Fruit fly (Drosophila melanogaster) whole organism, embryonic: ENCODE measurements around the gene Lrch.

Experiments
- CG10147 ChIP-seq: fragments of 200-800 bp; sonication (Bioruptor generic); optimal IDR thresholded peaks from 2 replicates; lab custom pipeline; 2019; ENCODE audit warnings: missing biosample characterization, mild to moderate bottlenecking, missing genetic modification characterization, moderate library complexity
- CG10366 ChIP-seq: fragments of 200-800 bp; sonication (Bioruptor generic); IDR thresholded peaks from 2 replicates; pipeline ENCODE4 v1.3.6; 2022; ENCODE audit warnings: missing biosample characterization, missing genetic modification characterization
- CG10462 ChIP-seq: fragments of 200-800 bp; sonication (Bioruptor generic); optimal IDR thresholded peaks from 2 replicates; lab custom pipeline; 2016; ENCODE audit warnings: missing biosample characterization, missing genetic modification characterization
- CG10654 ChIP-seq: fragments of 200-800 bp; sonication (Bioruptor generic); optimal IDR thresholded peaks from 2 replicates; lab custom pipeline; 2016; ENCODE audit warnings: missing biosample characterization, missing genetic modification characterization
- CG11696 ChIP-seq: fragments of 200-800 bp; sonication (Bioruptor generic); IDR thresholded peaks from 2 replicates; pipeline ENCODE4 v1.3.6; 2022; ENCODE audit warnings: missing biosample characterization, missing genetic modification characterization
- CG12155 ChIP-seq: fragments of 200-800 bp; sonication (Bioruptor generic); optimal IDR thresholded peaks from 3 replicates; lab custom pipeline; 2016; ENCODE audit warnings: missing biosample characterization, missing genetic modification characterization
- CG13775 ChIP-seq: fragments of 200-800 bp; sonication (Bioruptor generic); optimal IDR thresholded peaks from 3 replicates; lab custom pipeline; 2017; ENCODE audit warnings: missing biosample characterization, mild to moderate bottlenecking, missing genetic modification characterization
- CG14860 ChIP-seq: fragments of 200-800 bp; sonication (Bioruptor generic); IDR thresholded peaks from 3 replicates; pipeline ENCODE4 v1.3.6; 2022; ENCODE audit warnings: missing biosample characterization, missing genetic modification characterization; ENCODE audit not compliant: partially characterized antibody
- CG15601 ChIP-seq: fragments of 200-800 bp; sonication (Bioruptor generic); optimal IDR thresholded peaks from 3 replicates; lab custom pipeline; 2019; ENCODE audit warnings: missing biosample characterization, mild to moderate bottlenecking, missing genetic modification characterization, moderate library complexity
- CG16815 ChIP-seq: fragments of 200-800 bp; sonication (Bioruptor generic); optimal IDR thresholded peaks from 3 replicates; lab custom pipeline; 2017; ENCODE audit warnings: missing biosample characterization, mild to moderate bottlenecking, missing genetic modification characterization
- CG17186 ChIP-seq: fragments of 200-800 bp; sonication (Bioruptor generic); optimal IDR thresholded peaks from 3 replicates; lab custom pipeline; 2017; ENCODE audit warnings: missing biosample characterization, missing genetic modification reagents, missing genetic modification characterization
- CG17385 ChIP-seq: fragments of 200-800 bp; sonication (Bioruptor generic); optimal IDR thresholded peaks from 3 replicates; lab custom pipeline; 2018; ENCODE audit warnings: missing biosample characterization, mild to moderate bottlenecking, missing genetic modification characterization
- CG17568 ChIP-seq: fragments of 200-800 bp; sonication (Bioruptor generic); optimal IDR thresholded peaks from 2 replicates; lab custom pipeline; 2018; ENCODE audit warnings: missing biosample characterization, mild to moderate bottlenecking, missing genetic modification characterization, moderate library complexity
- CG1792 ChIP-seq: fragments of 200-800 bp; sonication (Bioruptor generic); optimal IDR thresholded peaks from 2 replicates; lab custom pipeline; 2016; ENCODE audit warnings: missing biosample characterization, missing genetic modification characterization
- CG18476 ChIP-seq: fragments of 200-800 bp; sonication (Bioruptor generic); optimal IDR thresholded peaks from 2 replicates; lab custom pipeline; 2016; ENCODE audit warnings: missing biosample characterization, mild to moderate bottlenecking, missing genetic modification characterization
- CG18764 ChIP-seq: fragments of 200-800 bp; sonication (Bioruptor generic); optimal IDR thresholded peaks from 3 replicates; lab custom pipeline; 2016; ENCODE audit warnings: missing biosample characterization, missing genetic modification characterization
- CG2202 ChIP-seq: fragments of 200-800 bp; sonication (Bioruptor generic); optimal IDR thresholded peaks from 2 replicates; lab custom pipeline; 2018; ENCODE audit warnings: missing biosample characterization, mild to moderate bottlenecking, missing genetic modification characterization
- CG32772 ChIP-seq: fragments of 200-800 bp; sonication (Bioruptor generic); IDR thresholded peaks from 2 replicates; pipeline ENCODE4 v1.3.6; 2022; ENCODE audit warnings: missing biosample characterization, missing genetic modification characterization
- CG34422 ChIP-seq: fragments of 200-800 bp; sonication (Bioruptor generic); IDR thresholded peaks from 3 replicates; pipeline ENCODE4 v1.3.6; 2022; ENCODE audit warnings: missing biosample characterization, missing genetic modification characterization
- CG3726 ChIP-seq: fragments of 200-800 bp; sonication (Bioruptor generic); IDR thresholded peaks from 3 replicates; pipeline ENCODE4, ENCODE4 v1.3.6; 2022; ENCODE audit warnings: missing biosample characterization, missing genetic modification characterization
- CG4707 ChIP-seq: fragments of 200-800 bp; sonication (Bioruptor generic); optimal IDR thresholded peaks from 2 replicates; lab custom pipeline; 2018; ENCODE audit warnings: missing biosample characterization, mild to moderate bottlenecking, missing genetic modification characterization, moderate library complexity
- CG5245 ChIP-seq: fragments of 200-800 bp; sonication (Bioruptor generic); optimal IDR thresholded peaks from 3 replicates; lab custom pipeline; 2016; ENCODE audit warnings: missing biosample characterization, missing genetic modification characterization
- CG5953 ChIP-seq: fragments of 200-800 bp; sonication (Bioruptor generic); IDR thresholded peaks from 2 replicates; pipeline ENCODE4 v1.3.6; 2022; ENCODE audit warnings: missing biosample characterization, missing genetic modification characterization
- CG6272 ChIP-seq: fragments of 200-800 bp; sonication (Bioruptor generic); IDR thresholded peaks from 2 replicates; pipeline ENCODE4 v1.3.6; 2022; ENCODE audit warnings: missing biosample characterization, missing genetic modification characterization
- Dfd ChIP-seq, 2 experiments: fragments of >200 bp; optimal IDR thresholded peaks; 2 replicates each; lab custom pipeline; 2017; ENCODE audit warnings: missing biosample characterization in 2 of 2, missing genetic modification characterization in 2 of 2
- Dref ChIP-seq: fragments of 200-800 bp; sonication (Bioruptor generic); IDR thresholded peaks from 2 replicates; pipeline ENCODE4 v1.3.6; 2022; ENCODE audit warnings: missing biosample characterization, missing genetic modification characterization
- Fer3 ChIP-seq: fragments of 200-800 bp; sonication (Bioruptor generic); optimal IDR thresholded peaks from 2 replicates; lab custom pipeline; 2018; ENCODE audit warnings: missing biosample characterization, mild to moderate bottlenecking, missing genetic modification characterization, moderate library complexity
- Lim3 ChIP-seq: fragments of 200-800 bp; sonication (Bioruptor generic); IDR thresholded peaks from 2 replicates; pipeline ENCODE4 v1.3.6; 2022; ENCODE audit warnings: missing biosample characterization, missing genetic modification characterization
- MTF-1 ChIP-seq: fragments of 200-800 bp; sonication (Bioruptor generic); optimal IDR thresholded peaks from 2 replicates; lab custom pipeline; 2018; ENCODE audit warnings: missing biosample characterization, mild to moderate bottlenecking, missing genetic modification characterization, borderline replicate concordance
- Nf-YA ChIP-seq: fragments of 200-800 bp; sonication (Bioruptor generic); IDR thresholded peaks from 2 replicates; pipeline ENCODE4 v1.3.6; 2022; ENCODE audit warnings: missing biosample characterization, missing genetic modification characterization
- Sox102F ChIP-seq: fragments of 200-800 bp; sonication (Bioruptor generic); optimal IDR thresholded peaks from 2 replicates; lab custom pipeline; 2018; ENCODE audit warnings: missing biosample characterization, mild to moderate bottlenecking, missing genetic modification characterization, moderate library complexity
- YL-1 ChIP-seq: fragments of 200-800 bp; sonication (Bioruptor generic); optimal IDR thresholded peaks from 3 replicates; lab custom pipeline; 2017; ENCODE audit warnings: missing biosample characterization, mild to moderate bottlenecking, missing genetic modification characterization
- ap ChIP-seq: fragments of 200-800 bp; sonication (Bioruptor generic); IDR thresholded peaks from 2 replicates; pipeline ENCODE4 v1.3.6; 2022; ENCODE audit warnings: missing biosample characterization, missing genetic modification characterization
- bcd ChIP-seq: fragments of 200-800 bp; sonication (Bioruptor generic); optimal IDR thresholded peaks from 2 replicates; lab custom pipeline; 2017; ENCODE audit warnings: missing biosample characterization, mild to moderate bottlenecking, missing genetic modification characterization
- bsh ChIP-seq, 2 experiments: fragments of 200-800 bp; sonication (Bioruptor generic); optimal IDR thresholded peaks; 2 replicates each; lab custom pipeline; 2017 to 2018; ENCODE audit warnings: mild to moderate bottlenecking in 2 of 2, missing biosample characterization in 2 of 2, missing genetic modification characterization in 2 of 2, moderate library complexity in 1 of 2
- cwo ChIP-seq: fragments of 200-800 bp; sonication (Bioruptor generic); optimal IDR thresholded peaks from 3 replicates; lab custom pipeline; 2017; ENCODE audit warnings: missing biosample characterization, missing genetic modification characterization, mild to moderate bottlenecking, moderate library complexity, missing genetic modification reagents
- dan ChIP-seq: fragments of 200-800 bp; sonication (Bioruptor generic); IDR thresholded peaks from 2 replicates; pipeline ENCODE4 v1.3.6; 2022; ENCODE audit warnings: missing biosample characterization, missing genetic modification characterization
- dmrt11E ChIP-seq: fragments of 200-800 bp; sonication (Bioruptor generic); optimal IDR thresholded peaks from 3 replicates; lab custom pipeline; 2018; ENCODE audit warnings: missing biosample characterization, mild to moderate bottlenecking, missing genetic modification characterization, moderate library complexity
- dpn ChIP-seq, 2 experiments: fragments of 200-800 bp; sonication (Bioruptor generic); optimal IDR thresholded peaks; 3 replicates each; lab custom pipeline; 2016; ENCODE audit warnings: missing biosample characterization in 2 of 2, missing genetic modification characterization in 2 of 2
- eyg ChIP-seq: fragments of 200-800 bp; sonication (Bioruptor generic); optimal IDR thresholded peaks from 3 replicates; lab custom pipeline; 2016; ENCODE audit warnings: missing biosample characterization, missing genetic modification characterization
- fd3F ChIP-seq: fragments of 200-800 bp; sonication (Bioruptor generic); optimal IDR thresholded peaks from 2 replicates; lab custom pipeline; 2018; ENCODE audit warnings: missing biosample characterization, mild to moderate bottlenecking, missing genetic modification characterization, moderate library complexity
- gsb ChIP-seq: fragments of 200-800 bp; sonication (Bioruptor generic); IDR thresholded peaks from 2 replicates; pipeline ENCODE4 v1.3.6; 2022; ENCODE audit warnings: missing biosample characterization, missing genetic modification characterization
- gsb-n ChIP-seq: fragments of 200-800 bp; sonication (Bioruptor generic); optimal IDR thresholded peaks from 3 replicates; lab custom pipeline; 2018; ENCODE audit warnings: missing biosample characterization, mild to moderate bottlenecking, missing genetic modification characterization
- lab ChIP-seq: fragments of 200-800 bp; sonication (Bioruptor generic); optimal IDR thresholded peaks from 3 replicates; lab custom pipeline; 2017; ENCODE audit warnings: missing biosample characterization, missing genetic modification characterization, mild to moderate bottlenecking, moderate library complexity, missing genetic modification reagents
- lbe ChIP-seq: fragments of 200-800 bp; sonication (Bioruptor generic); optimal IDR thresholded peaks from 2 replicates; lab custom pipeline; 2016; ENCODE audit warnings: missing biosample characterization, mild to moderate bottlenecking, missing genetic modification characterization
- mirr ChIP-seq: fragments of 200-800 bp; sonication (Bioruptor generic); optimal IDR thresholded peaks from 3 replicates; lab custom pipeline; 2018; ENCODE audit warnings: missing biosample characterization, mild to moderate bottlenecking, missing genetic modification characterization
- oc ChIP-seq: fragments of 200-800 bp; sonication (Bioruptor generic); optimal IDR thresholded peaks from 2 replicates; lab custom pipeline; 2018; ENCODE audit warnings: missing biosample characterization, mild to moderate bottlenecking, missing genetic modification characterization, moderate library complexity
- sens ChIP-seq: fragments of 200-800 bp; sonication (Bioruptor generic); peaks from one replicate; lab custom pipeline; 2016; ENCODE audit warnings: missing biosample characterization, missing genetic modification characterization
- sim ChIP-seq: fragments of 200-800 bp; sonication (Bioruptor generic); IDR thresholded peaks from 2 replicates; pipeline ENCODE4 v1.3.6; 2022; ENCODE audit warnings: missing biosample characterization, missing genetic modification characterization
- sqz ChIP-seq: fragments of 200-800 bp; sonication (Bioruptor generic); optimal IDR thresholded peaks from 3 replicates; lab custom pipeline; 2018; ENCODE audit warnings: missing biosample characterization, mild to moderate bottlenecking, missing genetic modification characterization

The Lrch gene

DNA sequence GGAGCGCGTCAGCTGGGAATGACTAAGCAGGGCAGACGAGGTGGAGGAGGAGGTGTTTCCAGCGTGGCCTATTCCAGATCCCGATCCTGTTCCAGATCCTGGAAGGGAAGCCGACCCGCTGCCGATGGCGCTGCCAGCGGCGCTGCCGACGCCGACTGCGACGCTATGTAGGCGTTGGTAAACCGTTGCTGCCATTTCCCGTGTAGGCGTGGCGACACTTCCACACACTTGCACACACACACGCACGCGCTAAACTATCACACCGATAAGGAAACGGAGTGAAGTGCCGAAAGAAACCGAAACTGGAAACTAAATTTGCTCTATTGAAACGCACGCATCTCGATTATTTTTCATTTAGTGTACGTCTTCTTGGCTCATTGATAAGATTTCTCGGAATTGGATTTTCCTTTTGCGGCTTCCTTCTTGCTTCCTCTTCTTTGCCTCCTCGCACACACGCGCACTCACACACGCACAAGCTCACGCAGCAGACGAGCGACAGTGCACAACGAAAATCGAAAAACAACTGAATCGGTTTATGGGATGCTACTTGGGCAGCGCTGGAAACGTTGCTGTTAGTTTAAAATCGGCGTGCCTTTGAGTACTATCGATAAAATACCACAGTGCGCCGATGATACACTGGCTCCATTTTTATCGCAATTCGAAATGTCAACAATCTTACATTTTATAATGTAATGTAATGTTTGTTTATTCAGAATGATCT lies at the start of gene Lrch (continued):
- TF ChIP-seq lbe: no peak
- peak; percentile 55 for TF ChIP-seq MTF-1 (GFP tag; lab: Kevin White, UChicago)
- TF ChIP-seq eyg (GFP tag; lab: Kevin White, UChicago): no peak
- no peak for TF ChIP-seq dmrt11E
- no peak for TF ChIP-seq CG5953 (GFP tag; lab: Robert Waterston, UW)
- TF ChIP-seq CG12155: no peak
- TF ChIP-seq Sox102F (GFP tag; lab: Kevin White, UChicago): no peak
- TF ChIP-seq dpn (GFP tag; optimal IDR thresholded peaks at IDR 0.05; lab: Kevin White, UChicago): peak; percentile 10 to 27
- no peak for TF ChIP-seq fd3F (GFP tag; lab: Kevin White, UChicago)
- TF ChIP-seq ap (GFP tag; lab: Robert Waterston, UW): no peak
- TF ChIP-seq CG3726 (GFP tag; lab: Robert Waterston, UW): no peak
- TF ChIP-seq lab (GFP tag; lab: Kevin White, UChicago): peak; percentile 74
- peak; percentile 93 for TF ChIP-seq CG17385 (GFP tag; lab: Kevin White, UChicago)
- peak; percentile 4 for TF ChIP-seq Fer3 (tag; lab: Kevin White, UChicago)
- TF ChIP-seq CG1792 (GFP tag; lab: Kevin White, UChicago): no peak
- peak; percentile 63 for TF ChIP-seq mirr (GFP tag; lab: Kevin White, UChicago)
- TF ChIP-seq CG5245: peak; percentile 22
- peak; percentile 78 for TF ChIP-seq CG17186
- TF ChIP-seq CG18476 (GFP tag; lab: Kevin White, UChicago): no peak
- peak; percentile 91 for TF ChIP-seq Dref (GFP tag; lab: Robert Waterston, UW)
- no peak for TF ChIP-seq CG32772
- no peak for TF ChIP-seq CG6272 (GFP tag; lab: Robert Waterston, UW)
- peak; percentile 58 for TF ChIP-seq YL-1 (GFP tag; lab: Kevin White, UChicago)
- no peak for TF ChIP-seq CG10654 (GFP tag; lab: Kevin White, UChicago)
- TF ChIP-seq bsh (GFP tag; optimal IDR thresholded peaks at IDR 0.05; lab: Kevin White, UChicago): peak in 1 of 2 experiments; percentile 2
- TF ChIP-seq CG10366 (GFP tag; lab: Robert Waterston, UW): no peak
- TF ChIP-seq CG15601 (tag; lab: Kevin White, UChicago): peak; percentile 10
- no peak for TF ChIP-seq Nf-YA
- TF ChIP-seq sim (GFP tag; lab: Robert Waterston, UW): no peak
- no peak for TF ChIP-seq sqz (GFP tag; lab: Kevin White, UChicago)
- no peak for TF ChIP-seq CG16815 (GFP tag; lab: Kevin White, UChicago)
- TF ChIP-seq gsb (GFP tag; lab: Robert Waterston, UW): no peak
- TF ChIP-seq CG4707: peak; percentile 58
- no peak for TF ChIP-seq CG17568 (GFP tag; lab: Kevin White, UChicago)
- TF ChIP-seq Dfd (GFP tag; optimal IDR thresholded peaks at IDR 0.05; lab: Kevin White, UChicago): no peak
- no peak for TF ChIP-seq CG2202 (tag; lab: Kevin White, UChicago)
- peak; percentile 39 for TF ChIP-seq gsb-n (tag; lab: Kevin White, UChicago)
- TF ChIP-seq CG13775 (GFP tag; lab: Kevin White, UChicago): no peak
- TF ChIP-seq cwo (GFP tag; lab: Kevin White, UChicago): peak; percentile 2
- TF ChIP-seq bcd (GFP tag; lab: Kevin White, UChicago): peak; percentile 23
- TF ChIP-seq oc (tag; lab: Kevin White, UChicago): peak; percentile 24
- peak; percentile 76; the same call in 1 of the 3 replicates for TF ChIP-seq CG34422 (GFP tag; lab: Robert Waterston, UW)
- no peak for TF ChIP-seq CG18764
- TF ChIP-seq CG11696 (GFP tag; lab: Robert Waterston, UW): no peak
- TF ChIP-seq CG10462: no peak
- TF ChIP-seq Lim3 (GFP tag; lab: Robert Waterston, UW): no peak
- TF ChIP-seq sens: peak; percentile 58
- TF ChIP-seq CG14860: peak; percentile 72
- no peak for TF ChIP-seq dan (GFP tag; lab: Robert Waterston, UW)
- peak; percentile 55 for TF ChIP-seq CG10147 (GFP tag; lab: Kevin White, UChicago)
